Fruit fly (Drosophila melanogaster): ENCODE data around the gene rumi.

DNA sequence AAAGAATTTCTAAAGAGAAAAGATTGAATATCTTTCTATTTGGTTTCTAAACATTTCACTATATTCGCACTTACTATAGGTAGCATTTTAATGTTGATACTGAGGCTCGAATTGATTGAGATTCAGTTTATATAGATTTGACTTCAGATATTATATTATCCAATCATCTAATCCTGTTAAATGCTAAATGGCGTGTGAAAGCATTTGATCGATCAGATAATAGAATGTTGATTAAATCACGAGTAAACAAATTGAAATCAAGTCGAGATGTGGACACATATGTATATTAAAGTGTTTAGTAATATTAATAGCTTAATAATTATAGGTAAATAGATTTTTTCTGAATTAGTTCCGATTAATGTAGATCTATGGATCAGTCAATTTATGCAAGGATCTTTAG, 20.5 kb upstream of the rumi start, which contains the start of gene CG43094:
- no peak for TF ChIP-seq psq (optimal IDR thresholded peaks at IDR 0.05)
- TF ChIP-seq pan (optimal IDR thresholded peaks at IDR 0.05) = no peak
- TF ChIP-seq usp (GFP tag; optimal IDR thresholded peaks at IDR 0.05) = no peak
- no peak for TF ChIP-seq CG8478 (optimal IDR thresholded peaks at IDR 0.05)
- TF ChIP-seq Dll (optimal IDR thresholded peaks at IDR 0.05) = no peak

Measured in whole organism.